Worm (Caenorhabditis elegans) whole organism, L4/young adult: ENCODE measurements around the gene gcy-33.

Source experiments
- W03F9.2 ChIP-seq: fragments of 150-350 bp; optimal IDR thresholded peaks from 2 replicates; lab custom pipeline; 2014; ENCODE audit warnings: missing biosample characterization, missing genetic modification characterization
- dao-5 ChIP-seq: sonication (generic microtip); optimal IDR thresholded peaks from 2 replicates; lab custom pipeline; 2016; ENCODE audit warnings: missing genotype, missing genetic modification characterization, moderate library complexity, missing compliant biosample characterization
- him-1 ChIP-seq: sonication (generic microtip); optimal IDR thresholded peaks from 2 replicates; lab custom pipeline; 2016; ENCODE audit warnings: missing genotype, missing genetic modification reagents, missing genetic modification characterization, missing compliant biosample characterization

- TF ChIP-seq him-1 (tag; lab: Kevin White, UChicago) (peak; percentile 48), W03F9.2 (tag; lab: Kevin White, UChicago) (peak; percentile 62), dao-5 (tag; lab: Kevin White, UChicago) (peak; percentile 94)
Measured at ce11 chrV:12001747-12002456, at the start of gene gcy-33.
